Worm (Caenorhabditis elegans) whole organism, L4 larva: Measurements from ENCODE around the gene F56H9.6.

Experiments
- ama-1 ChIP-seq: fragments of 150-350 bp; optimal IDR thresholded peaks from 2 replicates; lab custom pipeline; 2014; ENCODE audit warnings: inconsistent platforms, mixed read lengths
- mdl-1 ChIP-seq, 2 experiments: fragments of 150-350 bp in 1 of 2; sonication (generic microtip) in 1 of 2; optimal IDR thresholded peaks; 2 replicates each; lab custom pipeline; 2014 to 2017; ENCODE audit warnings: missing biosample characterization in 2 of 2, missing genetic modification characterization in 2 of 2
- sdz-12 ChIP-seq: fragments of 200-800 bp; sonication (Bioruptor generic); optimal IDR thresholded peaks from 2 replicates; lab custom pipeline; 2018; ENCODE audit warnings: mild to moderate bottlenecking, missing genetic modification characterization, missing compliant biosample characterization

DNA sequence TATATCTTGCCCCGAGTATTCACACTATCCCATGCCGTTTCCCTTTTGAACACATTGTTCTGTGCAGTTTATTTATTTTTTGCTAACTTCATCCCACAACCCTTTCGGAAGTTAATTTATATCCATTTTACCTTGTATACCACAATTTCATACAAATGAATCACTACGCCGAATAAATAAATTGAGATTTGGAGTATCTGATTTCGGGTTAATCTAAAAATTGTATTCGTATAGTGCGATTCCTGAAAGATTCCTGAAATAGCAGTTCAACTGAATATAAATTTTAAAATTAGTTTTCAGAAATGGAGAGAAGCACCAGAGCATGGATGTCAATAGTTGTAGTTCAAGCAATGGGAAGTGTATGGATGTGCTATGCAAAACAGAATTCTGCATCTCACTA, 22.5 kb downstream of the F56H9.6 start, which contains the start of gene erg-28:
- no peak for TF ChIP-seq sdz-12 (GFP tag; lab: Kevin White, UChicago)
- no peak for TF ChIP-seq mdl-1 (tag; optimal IDR thresholded peaks at IDR 0.05; lab: Kevin White, UChicago)
- no peak for TF ChIP-seq ama-1 (lab: Kevin White, UChicago)
